Worm (Caenorhabditis elegans) whole organism, young adult: ENCODE measurements around the gene phat-6.

Experiments
- C17E4.6 ChIP-seq: fragments of 200-800 bp; sonication (Bioruptor generic); IDR thresholded peaks from 2 replicates; pipeline ENCODE4 v1.3.6; 2022; ENCODE audit warnings: missing genetic modification reagents, missing genetic modification characterization, missing compliant biosample characterization
- F33H1.4 ChIP-seq: fragments of 200-800 bp; sonication (Bioruptor generic); IDR thresholded peaks from 2 replicates; pipeline ENCODE4 v1.3.6; 2022; ENCODE audit warnings: missing genetic modification reagents, missing genetic modification characterization, missing compliant biosample characterization
- F37B4.10 ChIP-seq: fragments of 200-800 bp; sonication (Bioruptor generic); IDR thresholded peaks from 2 replicates; pipeline ENCODE4 v1.3.6; 2022; ENCODE audit warnings: missing genetic modification characterization, missing compliant biosample characterization
- bed-2 ChIP-seq: fragments of 200-800 bp; sonication (Bioruptor generic); IDR thresholded peaks from 2 replicates; pipeline ENCODE4 v1.3.6; 2022; ENCODE audit warnings: missing genetic modification reagents, missing genetic modification characterization, missing compliant biosample characterization
- ekl-4 ChIP-seq: fragments of 200-800 bp; sonication (Bioruptor generic); IDR thresholded peaks from 2 replicates; pipeline ENCODE4 v1.3.6; 2022; ENCODE audit warnings: missing genetic modification reagents, missing genetic modification characterization, missing compliant biosample characterization
- lin-35 ChIP-seq, 3 experiments: fragments of 150-350 bp in 2 of 3; sonication (generic microtip) in 1 of 3; optimal IDR thresholded peaks; 2 replicates each; lab custom pipeline; 2014 to 2018; ENCODE audit warnings: missing biosample characterization in 3 of 3, missing genetic modification characterization in 3 of 3, missing genetic modification reagents in 3 of 3
- lin-40 ChIP-seq: sonication (generic microtip); optimal IDR thresholded peaks from 2 replicates; lab custom pipeline; 2016; ENCODE audit warnings: missing genetic modification characterization, mild to moderate bottlenecking, missing compliant biosample characterization, missing genotype, missing genetic modification reagents
- nhr-80 ChIP-seq: sonication (generic microtip); optimal IDR thresholded peaks from 2 replicates; lab custom pipeline; 2016; ENCODE audit warnings: missing genetic modification characterization, missing compliant biosample characterization
- sptf-2 ChIP-seq: fragments of 200-800 bp; sonication (Bioruptor generic); optimal IDR thresholded peaks from 2 replicates; lab custom pipeline; 2018; ENCODE audit warnings: mild to moderate bottlenecking, missing genetic modification characterization, missing compliant biosample characterization
- ztf-6 ChIP-seq: fragments of 200-800 bp; sonication (Bioruptor generic); IDR thresholded peaks from 2 replicates; pipeline ENCODE4 v1.3.6; 2022; ENCODE audit warnings: missing genetic modification reagents, missing genetic modification characterization, missing compliant biosample characterization

- TF ChIP-seq lin-35 (GFP tag; optimal IDR thresholded peaks at IDR 0.05; lab: Kevin White, UChicago), result no peak
- no peak for TF ChIP-seq ekl-4 (GFP tag; lab: Robert Waterston, UW)
- TF ChIP-seq sptf-2 (GFP tag; lab: Kevin White, UChicago), result no peak
- no peak for TF ChIP-seq F33H1.4
- no peak for TF ChIP-seq nhr-80
- TF ChIP-seq lin-40 (tag; lab: Kevin White, UChicago), result no peak
- no peak for TF ChIP-seq ztf-6 (GFP tag; lab: Robert Waterston, UW)
- TF ChIP-seq C17E4.6, result no peak
- no peak for TF ChIP-seq bed-2
- TF ChIP-seq F37B4.10, result no peak
Observed at ce11 chrX:15215272-15215671, 21.1 kb upstream of the phat-6 start.
